Worm (Caenorhabditis elegans): ENCODE measurements around the gene kin-18.

kin-18 gene

DNA sequence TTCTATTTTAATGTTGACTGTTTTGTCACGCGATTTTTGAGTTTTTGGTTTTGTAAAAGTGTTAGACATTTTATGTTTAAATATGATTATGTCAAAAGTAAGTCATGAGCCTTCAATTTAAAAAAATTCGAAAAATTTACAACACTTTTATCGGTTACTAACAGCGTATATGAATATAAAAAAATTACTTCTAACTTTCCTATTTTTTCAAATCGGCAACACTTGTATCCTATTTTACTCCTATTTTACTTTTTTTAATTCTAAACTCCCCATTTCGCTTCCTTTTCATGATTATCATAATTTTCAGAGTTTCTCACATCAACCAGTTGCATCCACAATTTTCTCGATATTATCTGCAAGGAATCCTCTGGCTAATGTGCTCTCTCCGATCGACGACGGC is at the start of gene kin-18:
kin-18 (plus strand) TSS at position 301 of the 400 bp plus-strand sequence.
- no peak for TF ChIP-seq sem-2 (GFP tag; optimal IDR thresholded peaks at IDR 0.05)
- no peak for TF ChIP-seq lin-32 (GFP tag; optimal IDR thresholded peaks at IDR 0.05)
- TF ChIP-seq ceh-39 (tag; optimal IDR thresholded peaks at IDR 0.05): no peak
- no peak for TF ChIP-seq zip-8 (tag; optimal IDR thresholded peaks at IDR 0.05)
- TF ChIP-seq nhr-2 (tag; optimal IDR thresholded peaks at IDR 0.05): no peak
- TF ChIP-seq snpc-4 (tag; optimal IDR thresholded peaks at IDR 0.05): no peak
- no peak for TF ChIP-seq mep-1 (tag; optimal IDR thresholded peaks at IDR 0.05)
- TF ChIP-seq unc-62 (GFP tag; optimal IDR thresholded peaks at IDR 0.05): no peak
- TF ChIP-seq lsy-2 (tag; optimal IDR thresholded peaks at IDR 0.05): no peak
- no peak for TF ChIP-seq nhr-237 (tag; optimal IDR thresholded peaks at IDR 0.05)
- no peak for TF ChIP-seq nhr-28 (tag; optimal IDR thresholded peaks at IDR 0.05)
- TF ChIP-seq ces-1 (GFP tag; optimal IDR thresholded peaks at IDR 0.05): no peak
- no peak for TF ChIP-seq pha-4 (tag; optimal IDR thresholded peaks at IDR 0.05)
- no peak for TF ChIP-seq hlh-1 (tag; optimal IDR thresholded peaks at IDR 0.05)
- no peak for TF ChIP-seq nhr-76 (tag; optimal IDR thresholded peaks at IDR 0.05)
- TF ChIP-seq unc-39 (tag; optimal IDR thresholded peaks at IDR 0.05): no peak

DNA sequence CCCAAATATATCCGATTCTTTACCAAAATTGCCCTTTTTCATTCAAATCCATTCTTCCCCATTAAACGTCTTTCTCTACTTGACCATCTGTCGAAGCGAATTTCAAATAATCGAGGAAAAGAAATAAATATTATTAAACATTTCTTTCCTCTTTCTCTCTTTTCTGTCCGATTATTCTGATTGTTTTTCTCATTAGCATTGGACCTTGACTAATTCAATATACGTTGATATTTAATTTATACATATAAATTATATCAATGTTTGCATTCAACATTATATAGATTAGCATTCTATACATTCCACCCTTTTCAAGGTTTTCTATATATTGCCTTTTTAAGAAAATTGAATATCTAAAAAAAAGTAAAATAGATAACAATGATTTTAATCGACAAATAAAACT is 45.5 kb upstream of the kin-18 start:
- no peak for TF ChIP-seq nhr-76 (tag; optimal IDR thresholded peaks at IDR 0.05)
- TF ChIP-seq ces-1 (GFP tag; optimal IDR thresholded peaks at IDR 0.05): peak; percentile 89

DNA sequence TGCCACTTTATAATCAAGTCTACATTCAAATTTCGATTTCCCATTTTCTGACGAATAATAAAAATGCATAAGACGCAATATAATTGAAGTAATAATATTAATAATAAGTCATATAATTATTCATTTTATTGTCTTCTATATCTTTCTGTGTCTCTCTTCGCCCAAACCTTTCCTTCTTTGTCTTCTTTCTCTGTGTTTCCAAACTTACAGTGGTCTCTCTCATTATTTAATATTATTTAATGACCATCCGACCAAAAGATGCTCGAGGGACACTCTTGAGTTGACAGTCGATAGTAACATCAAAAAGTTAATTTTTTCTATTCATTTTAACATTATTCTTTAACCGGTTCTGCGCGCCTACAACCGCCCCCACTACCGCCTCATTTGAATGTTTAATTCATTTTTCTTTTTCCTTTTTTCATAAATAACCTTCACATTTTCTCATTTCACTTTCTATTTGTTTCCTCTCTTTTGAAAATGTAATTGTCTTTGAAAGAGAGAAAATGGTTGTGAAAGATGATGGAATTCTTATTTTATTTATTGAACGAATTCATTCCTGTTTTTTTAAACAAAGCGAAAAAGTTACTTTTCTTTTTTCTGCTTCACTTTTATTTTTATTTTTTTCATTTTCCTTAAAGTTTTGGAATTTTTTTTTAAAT is 44.6 kb upstream of the kin-18 start:
- no peak for TF ChIP-seq lin-32 (GFP tag; optimal IDR thresholded peaks at IDR 0.05)
- peak; percentile 91 for TF ChIP-seq ces-1 (GFP tag; optimal IDR thresholded peaks at IDR 0.05)
- TF ChIP-seq nhr-237 (tag; optimal IDR thresholded peaks at IDR 0.05): peak; percentile 4
- peak; percentile 1 for TF ChIP-seq blmp-1 (tag; optimal IDR thresholded peaks at IDR 0.05)

DNA sequence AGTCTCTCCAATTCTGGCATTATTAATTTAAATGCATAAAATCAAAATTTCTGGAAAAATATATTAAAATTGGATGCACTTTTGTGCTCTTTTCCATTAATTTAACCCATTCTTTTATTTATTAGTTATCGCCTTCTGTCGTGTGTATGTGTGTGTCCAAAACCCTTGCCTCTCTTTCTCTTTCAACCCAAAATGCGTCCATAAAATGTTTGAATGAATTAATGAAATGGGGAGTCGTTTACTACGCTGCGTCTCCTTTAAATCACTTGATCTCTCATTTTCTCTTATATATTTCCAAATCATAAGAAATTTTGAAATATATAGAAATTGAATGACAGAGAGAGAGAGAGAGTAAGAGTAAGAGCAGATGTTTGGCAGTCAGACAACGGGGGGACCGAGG is 40.4 kb upstream of the kin-18 start:
- TF ChIP-seq mab-5 (tag; optimal IDR thresholded peaks at IDR 0.05) (peak; percentile 11), nhr-2 (tag; optimal IDR thresholded peaks at IDR 0.05) (no peak), snpc-4 (tag; optimal IDR thresholded peaks at IDR 0.05) (no peak), ces-1 (GFP tag; optimal IDR thresholded peaks at IDR 0.05) (peak; percentile 91)

DNA sequence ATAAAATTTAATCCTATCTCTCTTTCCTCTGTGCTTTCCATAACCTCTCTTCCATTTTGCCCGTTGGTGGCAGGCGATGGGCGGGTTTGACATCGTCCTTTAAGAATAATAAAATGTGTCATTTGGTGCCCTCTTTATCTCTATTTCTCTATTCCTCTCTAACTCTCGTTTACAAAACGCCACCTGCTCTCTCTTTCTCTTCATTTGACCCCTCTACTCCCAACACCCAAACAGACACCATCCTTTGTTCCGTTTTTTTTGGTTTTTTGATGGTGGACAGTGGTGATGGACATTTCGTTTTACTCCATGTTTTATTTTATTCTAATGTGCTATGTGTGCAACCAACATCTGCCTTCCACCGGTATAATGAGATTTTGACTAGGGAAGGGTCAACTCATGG is 39.5 kb upstream of the kin-18 start:
- peak; percentile 31 for TF ChIP-seq ces-1 (GFP tag; optimal IDR thresholded peaks at IDR 0.05)
- no peak for TF ChIP-seq bed-3 (GFP tag; optimal IDR thresholded peaks at IDR 0.05)
- TF ChIP-seq unc-120 (tag; optimal IDR thresholded peaks at IDR 0.05; ENCODE audit: poor library complexity, severe bottlenecking): no peak
- TF ChIP-seq M03D4.4 (tag; optimal IDR thresholded peaks at IDR 0.05): peak; percentile 41
- peak; percentile 94 for TF ChIP-seq hlh-1 (tag; optimal IDR thresholded peaks at IDR 0.05)
- TF ChIP-seq unc-62 (GFP tag; optimal IDR thresholded peaks at IDR 0.05): peak; percentile 68
- TF ChIP-seq sptf-1 (tag; optimal IDR thresholded peaks at IDR 0.05): no peak
- peak; percentile 41 for TF ChIP-seq lin-32 (GFP tag; optimal IDR thresholded peaks at IDR 0.05)
- no peak for TF ChIP-seq ceh-43 (GFP tag; optimal IDR thresholded peaks at IDR 0.05)
- peak; percentile 33 for TF ChIP-seq nhr-2 (tag; optimal IDR thresholded peaks at IDR 0.05)
- TF ChIP-seq cnd-1 (tag; optimal IDR thresholded peaks at IDR 0.05): peak; percentile 44

DNA sequence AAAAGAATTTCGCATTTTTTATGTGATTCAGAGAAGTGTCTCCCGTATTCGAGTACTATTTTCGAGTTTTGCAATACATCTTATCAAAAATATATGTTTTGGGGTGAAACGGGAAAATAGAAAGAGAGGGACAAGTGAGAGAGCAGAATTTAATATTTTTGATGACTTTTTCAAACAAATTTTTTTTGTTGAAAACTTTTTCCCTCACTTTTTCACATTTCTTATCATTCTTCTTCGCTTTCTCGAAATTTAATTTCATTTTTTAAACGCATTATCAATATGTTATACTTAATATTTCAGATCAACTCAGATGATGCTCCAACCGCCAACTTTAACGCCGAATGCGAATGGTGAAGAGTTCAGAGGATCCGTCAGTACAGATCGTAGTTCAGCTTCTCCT is 38.2 kb upstream of the kin-18 start, which contains the start of gene attf-4:
attf-4 (plus strand) TSS at position 301 of the 400 bp plus-strand sequence.
- TF ChIP-seq lin-32 (GFP tag; optimal IDR thresholded peaks at IDR 0.05) (no peak), tbx-8 (GFP tag; optimal IDR thresholded peaks at IDR 0.05) (no peak), pha-4 (tag; optimal IDR thresholded peaks at IDR 0.05) (no peak), unc-39 (tag; optimal IDR thresholded peaks at IDR 0.05) (no peak), ceh-43 (GFP tag; optimal IDR thresholded peaks at IDR 0.05) (no peak), unc-62 (GFP tag; optimal IDR thresholded peaks at IDR 0.05) (no peak), bed-3 (GFP tag; optimal IDR thresholded peaks at IDR 0.05) (no peak), ceh-83 (GFP tag; optimal IDR thresholded peaks at IDR 0.05) (no peak), ceh-39 (tag; optimal IDR thresholded peaks at IDR 0.05) (no peak), cnd-1 (tag; optimal IDR thresholded peaks at IDR 0.05) (no peak), mls-2 (tag; optimal IDR thresholded peaks at IDR 0.05) (no peak), mab-5 (tag; optimal IDR thresholded peaks at IDR 0.05) (no peak), unc-120 (tag; optimal IDR thresholded peaks at IDR 0.05; ENCODE audit: poor library complexity, severe bottlenecking) (no peak), nhr-2 (tag; optimal IDR thresholded peaks at IDR 0.05) (no peak), sem-2 (GFP tag; optimal IDR thresholded peaks at IDR 0.05) (no peak), elt-3 (tag; optimal IDR thresholded peaks at IDR 0.05) (no peak)

All from whole organism, mixed stage, embryonic.